Fruit fly (Drosophila melanogaster): ENCODE data around the gene CG12880.

Gene CG12880

dm6 chr3R:27685539-27686012 is at the start of gene CG12880:
CG12880 (plus strand) TSS chr3R:27685962.
- no peak for TF ChIP-seq D1 (tag; optimal IDR thresholded peaks at IDR 0.05)
- no peak for TF ChIP-seq CG10348 (GFP tag; IDR thresholded peaks at IDR 0.05)
- TF ChIP-seq CG9948 (tag; optimal IDR thresholded peaks at IDR 0.05) = peak; percentile 21
- peak; percentile 72 for TF ChIP-seq CG14655 (GFP tag; optimal IDR thresholded peaks at IDR 0.05)
- TF ChIP-seq fd96Ca (GFP tag; IDR thresholded peaks at IDR 0.05) = no peak
- no peak for TF ChIP-seq CG13204 (GFP tag; optimal IDR thresholded peaks at IDR 0.05)
- no peak for TF ChIP-seq Ets98B (GFP tag; IDR thresholded peaks at IDR 0.05)
- TF ChIP-seq CG8159 (tag; optimal IDR thresholded peaks at IDR 0.05) = peak; percentile 57
- TF ChIP-seq Pif1B (GFP tag; optimal IDR thresholded peaks at IDR 0.05) = peak; percentile 35
- TF ChIP-seq CG12605 (GFP tag; IDR thresholded peaks at IDR 0.05) = no peak
- TF ChIP-seq CG8301 (tag; optimal IDR thresholded peaks at IDR 0.05) = peak; percentile 40
- no peak for TF ChIP-seq CG17806 (tag; optimal IDR thresholded peaks at IDR 0.05)
- no peak for TF ChIP-seq Snoo (tag; optimal IDR thresholded peaks at IDR 0.05)
- TF ChIP-seq gl (tag; optimal IDR thresholded peaks at IDR 0.05) = no peak
- TF ChIP-seq CG32121 (GFP tag; IDR thresholded peaks at IDR 0.05) = no peak
- TF ChIP-seq CG34367 (tag; optimal IDR thresholded peaks at IDR 0.05) = no peak
- no peak for TF ChIP-seq EcR (GFP tag; optimal IDR thresholded peaks at IDR 0.05)
- TF ChIP-seq rn (GFP tag; IDR thresholded peaks at IDR 0.05) = no peak
- TF ChIP-seq CG4496 (GFP tag; IDR thresholded peaks at IDR 0.05) = no peak; the same call in 2 of the 3 replicates
- peak; percentile 42 for TF ChIP-seq CG15710 (tag; optimal IDR thresholded peaks at IDR 0.05)
- peak; percentile 22 for TF ChIP-seq Pif1A (GFP tag; optimal IDR thresholded peaks at IDR 0.05)

DNA sequence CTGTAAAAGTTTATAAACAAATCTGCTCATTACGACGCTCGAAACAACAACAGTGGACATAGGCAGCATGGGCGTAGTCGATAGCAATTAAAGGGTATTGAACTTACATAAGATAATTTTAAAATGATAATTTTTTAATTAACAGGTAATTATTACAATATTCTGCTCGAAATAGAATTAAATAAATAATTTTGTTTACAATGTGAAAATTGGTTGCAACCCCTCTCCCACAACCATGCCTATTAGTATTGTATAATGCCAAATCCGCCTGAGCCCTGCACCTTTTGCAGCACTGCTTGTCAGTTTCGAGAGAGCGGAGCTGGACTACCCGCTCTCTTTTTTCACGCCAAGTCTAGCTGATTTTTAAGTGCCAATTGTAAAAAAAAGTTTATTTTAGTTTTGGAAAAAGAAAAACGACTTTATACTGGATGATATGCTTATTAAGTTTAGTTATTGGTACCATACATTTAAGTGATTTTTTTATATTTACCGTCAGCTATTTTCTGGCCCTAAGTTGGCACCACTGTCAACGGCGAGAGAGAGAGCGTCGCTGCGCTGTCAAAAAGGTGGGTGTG is 49.7 kb upstream of the CG12880 start, which contains the start of the genes CG5611 and Mtl:
TSS of gene CG5611 (minus strand) at position 51 of the 575 bp plus-strand sequence.
TSS of gene Mtl (plus strand) at position 403 of the 575 bp plus-strand sequence.
- TF ChIP-seq Ets98B (GFP tag; IDR thresholded peaks at IDR 0.05) (peak; percentile 100), CG12605 (GFP tag; IDR thresholded peaks at IDR 0.05) (peak; percentile 100), EcR (GFP tag; optimal IDR thresholded peaks at IDR 0.05) (no peak), CG10348 (GFP tag; IDR thresholded peaks at IDR 0.05) (peak; percentile 99), Snoo (tag; optimal IDR thresholded peaks at IDR 0.05) (peak; percentile 99), CG17806 (tag; optimal IDR thresholded peaks at IDR 0.05) (peak; percentile 100), CG32121 (GFP tag; IDR thresholded peaks at IDR 0.05) (peak; percentile 100), CG13204 (GFP tag; optimal IDR thresholded peaks at IDR 0.05) (peak; percentile 97), CG34367 (tag; optimal IDR thresholded peaks at IDR 0.05) (peak; percentile 99), D1 (tag; optimal IDR thresholded peaks at IDR 0.05) (peak; percentile 99), Pif1A (GFP tag; optimal IDR thresholded peaks at IDR 0.05) (peak; percentile 99), CG9948 (tag; optimal IDR thresholded peaks at IDR 0.05) (peak; percentile 100), Pif1B (GFP tag; optimal IDR thresholded peaks at IDR 0.05) (peak; percentile 99), CG14655 (GFP tag; optimal IDR thresholded peaks at IDR 0.05) (peak; percentile 100), rn (GFP tag; IDR thresholded peaks at IDR 0.05) (peak; percentile 100), fd96Ca (GFP tag; IDR thresholded peaks at IDR 0.05) (peak; percentile 99), CG8159 (tag; optimal IDR thresholded peaks at IDR 0.05) (peak; percentile 100), gl (tag; optimal IDR thresholded peaks at IDR 0.05) (peak; percentile 98), CG4496 (GFP tag; IDR thresholded peaks at IDR 0.05) (peak; percentile 100), CG8301 (tag; optimal IDR thresholded peaks at IDR 0.05) (peak; percentile 100), CG15710 (tag; optimal IDR thresholded peaks at IDR 0.05) (peak; percentile 100)

- TF ChIP-seq fd96Ca (GFP tag; IDR thresholded peaks at IDR 0.05) (no peak), D1 (tag; optimal IDR thresholded peaks at IDR 0.05) (no peak)
These were observed 49.0 kb upstream of the CG12880 start for dm6 chr3R:27636720-27637119.

- TF ChIP-seq CG8159 (tag; optimal IDR thresholded peaks at IDR 0.05) (peak; percentile 22), CG32121 (GFP tag; IDR thresholded peaks at IDR 0.05) (no peak), CG14655 (GFP tag; optimal IDR thresholded peaks at IDR 0.05) (no peak), CG15710 (tag; optimal IDR thresholded peaks at IDR 0.05) (peak; percentile 0), EcR (GFP tag; optimal IDR thresholded peaks at IDR 0.05) (no peak), CG12605 (GFP tag; IDR thresholded peaks at IDR 0.05) (no peak)
These were observed 48.4 kb upstream of the CG12880 start for dm6 chr3R:27637264-27637860.

DNA sequence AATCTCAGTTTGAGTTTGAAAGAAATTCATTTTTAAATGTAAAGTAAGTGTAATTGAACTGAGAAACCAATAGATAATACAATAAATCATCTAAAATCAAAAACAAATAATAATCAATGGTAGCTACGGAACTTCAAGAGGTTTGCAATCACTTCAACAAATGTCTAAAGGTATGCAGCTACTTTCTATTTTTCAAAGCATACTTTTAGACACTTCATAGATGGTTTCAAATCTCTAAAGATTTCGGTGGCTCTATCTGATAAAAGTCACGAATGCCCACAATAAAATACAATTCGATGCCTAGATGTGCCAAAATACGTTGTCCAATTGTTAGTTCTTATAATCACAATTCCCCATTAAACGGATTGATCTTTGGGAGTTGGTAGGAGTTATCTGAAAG is 42.7 kb upstream of the CG12880 start:
- TF ChIP-seq CG34367 (tag; optimal IDR thresholded peaks at IDR 0.05) (no peak), CG14655 (GFP tag; optimal IDR thresholded peaks at IDR 0.05) (no peak), CG4496 (GFP tag; IDR thresholded peaks at IDR 0.05) (no peak), CG17806 (tag; optimal IDR thresholded peaks at IDR 0.05) (no peak), gl (tag; optimal IDR thresholded peaks at IDR 0.05) (no peak), rn (GFP tag; IDR thresholded peaks at IDR 0.05) (no peak), Ets98B (GFP tag; IDR thresholded peaks at IDR 0.05) (no peak), CG10348 (GFP tag; IDR thresholded peaks at IDR 0.05) (no peak), fd96Ca (GFP tag; IDR thresholded peaks at IDR 0.05) (no peak), CG8159 (tag; optimal IDR thresholded peaks at IDR 0.05) (no peak), Pif1B (GFP tag; optimal IDR thresholded peaks at IDR 0.05) (no peak), CG15710 (tag; optimal IDR thresholded peaks at IDR 0.05) (no peak), EcR (GFP tag; optimal IDR thresholded peaks at IDR 0.05) (no peak)

DNA sequence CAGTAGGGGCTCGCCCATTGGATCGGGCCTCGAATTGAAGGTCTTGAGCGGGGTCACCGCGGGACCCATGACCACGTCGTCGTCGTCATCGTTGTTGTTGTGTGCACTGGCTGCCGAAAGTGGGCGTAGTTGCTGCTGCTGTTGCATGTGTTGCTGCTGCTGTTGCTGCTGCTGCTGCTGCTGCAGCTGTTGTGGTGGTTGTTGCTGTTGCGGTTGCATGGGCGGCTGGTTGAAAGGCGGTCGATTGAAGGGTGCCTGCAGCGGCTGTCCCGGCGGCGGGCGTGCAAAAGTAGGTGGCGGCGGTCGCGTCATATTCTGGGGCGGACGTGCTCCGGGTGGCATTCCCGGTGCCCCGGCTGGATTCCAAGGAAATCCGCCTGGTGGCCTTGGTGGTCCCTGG is 37.9 kb upstream of the CG12880 start:
- TF ChIP-seq CG12605 (GFP tag; IDR thresholded peaks at IDR 0.05) (no peak), Ets98B (GFP tag; IDR thresholded peaks at IDR 0.05) (no peak), CG14655 (GFP tag; optimal IDR thresholded peaks at IDR 0.05) (no peak), CG8301 (tag; optimal IDR thresholded peaks at IDR 0.05) (no peak), Pif1B (GFP tag; optimal IDR thresholded peaks at IDR 0.05) (no peak), D1 (tag; optimal IDR thresholded peaks at IDR 0.05) (no peak), CG34367 (tag; optimal IDR thresholded peaks at IDR 0.05) (no peak), CG15710 (tag; optimal IDR thresholded peaks at IDR 0.05) (no peak), rn (GFP tag; IDR thresholded peaks at IDR 0.05) (no peak), CG13204 (GFP tag; optimal IDR thresholded peaks at IDR 0.05) (no peak), CG9948 (tag; optimal IDR thresholded peaks at IDR 0.05) (no peak), CG4496 (GFP tag; IDR thresholded peaks at IDR 0.05) (no peak), Snoo (tag; optimal IDR thresholded peaks at IDR 0.05) (no peak), CG10348 (GFP tag; IDR thresholded peaks at IDR 0.05) (no peak), EcR (GFP tag; optimal IDR thresholded peaks at IDR 0.05) (no peak), CG17806 (tag; optimal IDR thresholded peaks at IDR 0.05) (no peak), CG32121 (GFP tag; IDR thresholded peaks at IDR 0.05) (no peak), fd96Ca (GFP tag; IDR thresholded peaks at IDR 0.05) (no peak), CG8159 (tag; optimal IDR thresholded peaks at IDR 0.05) (no peak)
